Worm (Caenorhabditis elegans) whole organism, late embryonic: Measurements from ENCODE around the gene F46C3.7.
A peak's percentile ranks its signal among the peaks of the same experiment; 100 is the strongest.

Experiments
- F13H6.1 ChIP-seq: sonication (generic microtip); optimal IDR thresholded peaks from 2 replicates; lab custom pipeline; 2016; ENCODE audit warnings: missing genetic modification characterization, missing compliant biosample characterization
- K09A11.1 ChIP-seq: sonication (generic microtip); optimal IDR thresholded peaks from 2 replicates; lab custom pipeline; 2017; ENCODE audit warnings: antibody characterized with exemption, mild to moderate bottlenecking, missing genetic modification characterization, missing compliant biosample characterization; ENCODE audit not compliant: insufficient read depth
- ceh-14 ChIP-seq: sonication (generic microtip); optimal IDR thresholded peaks from 2 replicates; lab custom pipeline; 2016; ENCODE audit warnings: missing genotype, missing genetic modification characterization, missing compliant biosample characterization
- ceh-18 ChIP-seq: sonication (generic microtip); optimal IDR thresholded peaks from 2 replicates; lab custom pipeline; 2016; ENCODE audit warnings: missing genetic modification characterization, missing compliant biosample characterization
- ceh-19 ChIP-seq: fragments of 200-800 bp; sonication (Bioruptor generic); optimal IDR thresholded peaks from 2 replicates; lab custom pipeline; 2018; ENCODE audit warnings: mild to moderate bottlenecking, missing genetic modification characterization, missing compliant biosample characterization
- ceh-30 ChIP-seq: fragments of 150-350 bp; optimal IDR thresholded peaks from 2 replicates; lab custom pipeline; 2014; ENCODE audit warnings: missing biosample characterization, missing genetic modification characterization
- ceh-31 ChIP-seq: sonication (generic microtip); optimal IDR thresholded peaks from 2 replicates; lab custom pipeline; 2016; ENCODE audit warnings: missing genetic modification characterization, missing compliant biosample characterization
- ceh-45 ChIP-seq: fragments of 200-800 bp; sonication (Bioruptor generic); IDR thresholded peaks from 2 replicates; pipeline ENCODE4 v1.3.6; 2022; ENCODE audit warnings: missing genetic modification reagents, missing genetic modification characterization, missing compliant biosample characterization
- ceh-48 ChIP-seq: sonication (generic microtip); optimal IDR thresholded peaks from 2 replicates; lab custom pipeline; 2016; ENCODE audit warnings: missing genetic modification characterization, inconsistent platforms, missing compliant biosample characterization
- ceh-6 ChIP-seq: fragments of 200-800 bp; sonication (Bioruptor generic); optimal IDR thresholded peaks from 2 replicates; lab custom pipeline; 2018; ENCODE audit warnings: mild to moderate bottlenecking, missing genetic modification characterization, missing compliant biosample characterization
- ceh-9 ChIP-seq: sonication (generic microtip); optimal IDR thresholded peaks from 2 replicates; lab custom pipeline; 2016; ENCODE audit warnings: mild to moderate bottlenecking, missing genetic modification characterization, inconsistent platforms, missing compliant biosample characterization
- che-1 ChIP-seq: sonication (generic microtip); optimal IDR thresholded peaks from 2 replicates; lab custom pipeline; 2016; ENCODE audit warnings: mild to moderate bottlenecking, missing genetic modification characterization, missing compliant biosample characterization
- ets-4 ChIP-seq: sonication (generic microtip); optimal IDR thresholded peaks from 2 replicates; lab custom pipeline; 2016; ENCODE audit warnings: missing genetic modification characterization, missing compliant biosample characterization
- fkh-10 ChIP-seq: fragments of 150-350 bp; optimal IDR thresholded peaks from 2 replicates; lab custom pipeline; 2014; ENCODE audit warnings: missing biosample characterization, missing genetic modification reagents, missing genetic modification characterization
- fkh-6 ChIP-seq: sonication (generic microtip); optimal IDR thresholded peaks from 2 replicates; lab custom pipeline; 2016; ENCODE audit warnings: missing genetic modification characterization, missing compliant biosample characterization
- hlh-30 ChIP-seq: sonication (generic microtip); optimal IDR thresholded peaks from 2 replicates; lab custom pipeline; 2017; ENCODE audit warnings: antibody characterized with exemption, missing genetic modification characterization, missing compliant biosample characterization; ENCODE audit not compliant: insufficient read depth
- hlh-6 ChIP-seq: sonication (generic microtip); optimal IDR thresholded peaks from 2 replicates; lab custom pipeline; 2016; ENCODE audit warnings: missing genotype, missing genetic modification characterization, missing compliant biosample characterization
- hlh-8 ChIP-seq: sonication (generic microtip); optimal IDR thresholded peaks from 2 replicates; lab custom pipeline; 2016; ENCODE audit warnings: missing genotype, missing genetic modification characterization, missing compliant biosample characterization
- nfya-1 ChIP-seq: sonication (generic microtip); optimal IDR thresholded peaks from 2 replicates; lab custom pipeline; 2017; ENCODE audit warnings: missing genetic modification characterization, mild to moderate bottlenecking, missing compliant biosample characterization, antibody characterized with exemption, moderate library complexity
- nhr-232 ChIP-seq: sonication (generic microtip); optimal IDR thresholded peaks from 2 replicates; lab custom pipeline; 2016; ENCODE audit warnings: missing genetic modification characterization, missing compliant biosample characterization
- npax-4 ChIP-seq: sonication (generic microtip); optimal IDR thresholded peaks from 2 replicates; lab custom pipeline; 2016; ENCODE audit warnings: missing genetic modification characterization, missing compliant biosample characterization
- pag-3 ChIP-seq: sonication (generic microtip); optimal IDR thresholded peaks from 2 replicates; lab custom pipeline; 2016; ENCODE audit warnings: missing compliant biosample characterization, missing genetic modification characterization, borderline replicate concordance
- pat-9 ChIP-seq: fragments of 200-800 bp; sonication (Bioruptor generic); optimal IDR thresholded peaks from 2 replicates; lab custom pipeline; 2018; ENCODE audit warnings: mild to moderate bottlenecking, missing genetic modification characterization, moderate library complexity, missing compliant biosample characterization
- pha-2 ChIP-seq: sonication (generic microtip); optimal IDR thresholded peaks from 2 replicates; lab custom pipeline; 2017; ENCODE audit warnings: mild to moderate bottlenecking, missing genetic modification characterization, missing compliant biosample characterization
- pha-4 ChIP-seq: fragments of 150-350 bp; optimal IDR thresholded peaks from 2 replicates; lab custom pipeline; 2018; ENCODE audit warnings: missing biosample characterization, missing genetic modification reagents, missing genetic modification characterization
- pqm-1 ChIP-seq: sonication (generic microtip); optimal IDR thresholded peaks from 2 replicates; lab custom pipeline; 2016; ENCODE audit warnings: missing genetic modification characterization, missing compliant biosample characterization
- pros-1 ChIP-seq: fragments of 150-350 bp; optimal IDR thresholded peaks from 2 replicates; lab custom pipeline; 2014; ENCODE audit warnings: missing biosample characterization, missing genetic modification reagents, missing genetic modification characterization
- sdc-2 ChIP-seq: sonication (generic microtip); optimal IDR thresholded peaks from 2 replicates; lab custom pipeline; 2016; ENCODE audit warnings: missing genotype, missing genetic modification characterization, missing compliant biosample characterization
- sox-2 ChIP-seq: fragments of 200-800 bp; sonication (Bioruptor generic); IDR thresholded peaks from 2 replicates; pipeline ENCODE4 v1.3.6; 2022; ENCODE audit warnings: missing genetic modification reagents, missing genetic modification characterization, missing compliant biosample characterization
- sox-4 ChIP-seq: sonication (generic microtip); optimal IDR thresholded peaks from 2 replicates; lab custom pipeline; 2017; ENCODE audit warnings: mild to moderate bottlenecking, missing genetic modification characterization, inconsistent platforms, missing compliant biosample characterization
- syd-9 ChIP-seq: sonication (generic microtip); optimal IDR thresholded peaks from 2 replicates; lab custom pipeline; 2016; ENCODE audit warnings: mild to moderate bottlenecking, missing genetic modification characterization, moderate library complexity, missing compliant biosample characterization
- tbx-2 ChIP-seq: sonication (generic microtip); optimal IDR thresholded peaks from 2 replicates; lab custom pipeline; 2016; ENCODE audit warnings: missing genetic modification characterization, missing compliant biosample characterization
- unc-3 ChIP-seq, 2 experiments: fragments of 200-800 bp in 1 of 2; sonication (Bioruptor generic) in 1 of 2; sonication (generic microtip) in 1 of 2; conservative IDR thresholded peaks in 1 of 2; optimal IDR thresholded peaks in 1 of 2; 2 replicates each; pipeline versions ENCODE4 v1.3.6 to Lab custom; 2016 to 2022; ENCODE audit warnings: missing compliant biosample characterization in 2 of 2, missing genetic modification characterization in 2 of 2, missing genetic modification reagents in 1 of 2
- unc-86 ChIP-seq: sonication (generic microtip); optimal IDR thresholded peaks from 2 replicates; lab custom pipeline; 2016; ENCODE audit warnings: missing genetic modification characterization, missing compliant biosample characterization
- zip-5 ChIP-seq: sonication (generic microtip); optimal IDR thresholded peaks from 2 replicates; lab custom pipeline; 2016; ENCODE audit warnings: missing genetic modification characterization, missing compliant biosample characterization

Gene F46C3.7

ce11 chrX:11450261-11450660 lies 10.4 kb downstream of the F46C3.7 start:
- TF ChIP-seq hlh-30 (tag; lab: Kevin White, UChicago) (no peak), ceh-45 (GFP tag; lab: Robert Waterston, UW) (no peak), npax-4 (tag; lab: Kevin White, UChicago) (no peak), che-1 (tag; lab: Kevin White, UChicago) (no peak), ceh-19 (GFP tag; lab: Kevin White, UChicago) (no peak), F13H6.1 (no peak), sox-2 (GFP tag; lab: Robert Waterston, UW) (no peak), fkh-6 (tag; lab: Kevin White, UChicago) (no peak)

ce11 chrX:11452316-11452715 lies 12.5 kb downstream of the F46C3.7 start:
- TF ChIP-seq pat-9 (tag; lab: Kevin White, UChicago) (no peak), che-1 (tag; lab: Kevin White, UChicago) (no peak), pros-1 (tag; lab: Kevin White, UChicago) (no peak), nhr-232 (tag; lab: Kevin White, UChicago) (no peak), ceh-48 (tag; lab: Kevin White, UChicago) (no peak), nfya-1 (tag; lab: Kevin White, UChicago) (no peak), unc-86 (tag; lab: Kevin White, UChicago) (no peak), pqm-1 (tag; lab: Kevin White, UChicago) (no peak)

- TF ChIP-seq pha-4 (tag; lab: Kevin White, UChicago), result no peak
- no peak for TF ChIP-seq sox-4 (tag; lab: Kevin White, UChicago)
- TF ChIP-seq ets-4 (tag; lab: Kevin White, UChicago), result no peak
- peak; percentile 10 for TF ChIP-seq ceh-31 (tag; lab: Kevin White, UChicago)
- TF ChIP-seq, all 69 proteins: peak for 1
These were observed 14.4 kb downstream of the F46C3.7 start, which contains the start of gene F48C5.2 for ce11 chrX:11454231-11454630. F48C5.2 (minus strand) TSS chrX:11454331.

ce11 chrX:11456665-11457064 lies 16.8 kb downstream of the F46C3.7 start:
- TF ChIP-seq fkh-10 (GFP tag; lab: Kevin White, UChicago) (no peak), pha-4 (tag; lab: Kevin White, UChicago) (no peak), pag-3 (tag; lab: Kevin White, UChicago) (no peak), hlh-6 (tag; lab: Kevin White, UChicago) (no peak), hlh-30 (tag; lab: Kevin White, UChicago) (no peak), ceh-18 (tag; lab: Kevin White, UChicago) (no peak), sdc-2 (tag; lab: Kevin White, UChicago) (no peak), ceh-14 (tag; lab: Kevin White, UChicago) (no peak), ceh-6 (GFP tag; lab: Kevin White, UChicago) (no peak), pha-2 (no peak), ceh-19 (GFP tag; lab: Kevin White, UChicago) (no peak), ceh-9 (no peak), ets-4 (tag; lab: Kevin White, UChicago) (no peak)

ce11 chrX:11461545-11461944 lies 21.7 kb downstream of the F46C3.7 start:
- no peak for TF ChIP-seq fkh-10 (GFP tag; lab: Kevin White, UChicago)
- TF ChIP-seq zip-5 (tag; lab: Kevin White, UChicago), result no peak
- TF ChIP-seq pha-2, result no peak
- no peak for TF ChIP-seq hlh-8 (tag; lab: Kevin White, UChicago)
- no peak for TF ChIP-seq K09A11.1 (tag; lab: Kevin White, UChicago)
- TF ChIP-seq tbx-2, result no peak
- TF ChIP-seq nfya-1 (tag; lab: Kevin White, UChicago), result no peak
- TF ChIP-seq pros-1 (tag; lab: Kevin White, UChicago), result no peak
- no peak for TF ChIP-seq unc-3 (GFP tag; conservative IDR thresholded peaks at IDR 0.05; lab: Robert Waterston, UW)
- TF ChIP-seq unc-3 (tag; optimal IDR thresholded peaks at IDR 0.05; lab: Kevin White, UChicago), result no peak
- no peak for TF ChIP-seq pha-4 (tag; lab: Kevin White, UChicago)
- no peak for TF ChIP-seq syd-9 (tag; lab: Kevin White, UChicago)
- TF ChIP-seq ceh-30 (tag; lab: Kevin White, UChicago), result no peak
